Worm (Caenorhabditis elegans) whole organism, early embryonic: Measurements from ENCODE around the gene F36D4.1.

Experiments used
- B0310.2 ChIP-seq: sonication (generic microtip); optimal IDR thresholded peaks from 2 replicates; lab custom pipeline; 2016; ENCODE audit warnings: mild to moderate bottlenecking, missing genetic modification characterization, missing compliant biosample characterization
- F13C5.2 ChIP-seq: sonication (generic microtip); optimal IDR thresholded peaks from 2 replicates; lab custom pipeline; 2017; ENCODE audit warnings: mild to moderate bottlenecking, missing genetic modification characterization, inconsistent platforms, missing compliant biosample characterization
- aly-1 ChIP-seq: sonication (generic microtip); optimal IDR thresholded peaks from 2 replicates; lab custom pipeline; 2016; ENCODE audit warnings: missing genetic modification characterization, missing compliant biosample characterization
- ama-1 ChIP-seq: fragments of 150-350 bp; optimal IDR thresholded peaks from 2 replicates; lab custom pipeline; 2014
- ceh-36 ChIP-seq: sonication (generic microtip); optimal IDR thresholded peaks from 2 replicates; lab custom pipeline; 2016; ENCODE audit warnings: missing genetic modification characterization, inconsistent platforms, missing compliant biosample characterization
- hmbx-1 ChIP-seq: sonication (generic microtip); optimal IDR thresholded peaks from 2 replicates; lab custom pipeline; 2016; ENCODE audit warnings: mild to moderate bottlenecking, missing genetic modification characterization, missing compliant biosample characterization
- hnd-1 ChIP-seq: sonication (generic microtip); optimal IDR thresholded peaks from 2 replicates; lab custom pipeline; 2016; ENCODE audit warnings: missing genetic modification characterization, missing compliant biosample characterization
- scrt-1 ChIP-seq: fragments of 200-800 bp; sonication (Bioruptor generic); IDR thresholded peaks from 2 replicates; pipeline ENCODE4 v1.3.6; 2022; ENCODE audit warnings: missing genetic modification characterization, missing compliant biosample characterization
- tra-4 ChIP-seq: sonication (generic microtip); optimal IDR thresholded peaks from 2 replicates; lab custom pipeline; 2017; ENCODE audit warnings: missing genetic modification characterization, missing compliant biosample characterization

DNA sequence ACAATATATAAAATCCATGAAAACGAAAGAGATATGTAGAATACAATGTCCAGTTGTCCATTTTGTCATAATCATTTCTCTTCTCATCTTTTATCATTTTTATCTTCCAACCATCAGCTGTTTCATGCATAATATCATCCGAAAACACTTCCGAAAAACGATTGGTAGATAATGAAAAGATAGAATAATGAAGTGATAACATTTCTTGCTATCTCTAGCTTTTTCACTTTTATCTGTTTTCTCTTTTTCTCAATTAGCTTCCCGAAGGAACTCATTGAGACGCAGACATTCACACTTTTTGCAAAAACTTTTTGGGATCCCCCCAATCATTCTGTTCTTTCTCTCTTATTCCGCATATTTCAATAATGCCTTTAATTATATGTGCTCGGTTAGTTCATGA, 37.2 kb downstream of the F36D4.1 start:
- no peak for TF ChIP-seq ama-1 (lab: Kevin White, UChicago)
- TF ChIP-seq hnd-1 (tag; lab: Kevin White, UChicago): no peak
- TF ChIP-seq aly-1 (tag; lab: Kevin White, UChicago): no peak
- no peak for TF ChIP-seq ceh-36 (tag; lab: Kevin White, UChicago)
- no peak for TF ChIP-seq hmbx-1
- no peak for TF ChIP-seq B0310.2 (tag; lab: Kevin White, UChicago)
- TF ChIP-seq scrt-1 (GFP tag; lab: Robert Waterston, UW): no peak
- TF ChIP-seq F13C5.2 (tag; lab: Kevin White, UChicago): no peak
- TF ChIP-seq tra-4: no peak
